Worm (Caenorhabditis elegans) whole organism, mixed stage, embryonic: ENCODE measurements around the gene pmk-3.
A peak's percentile ranks its signal among the peaks of the same experiment; 100 is the strongest.

Experiments
- bed-3 ChIP-seq: fragments of 200-800 bp; sonication (Bioruptor generic); optimal IDR thresholded peaks from 3 replicates; lab custom pipeline; 2018; ENCODE audit warnings: mild to moderate bottlenecking, missing genetic modification characterization, moderate library complexity, missing compliant biosample characterization
- blmp-1 ChIP-seq: fragments of 150-350 bp; optimal IDR thresholded peaks from 2 replicates; lab custom pipeline; 2014; ENCODE audit warnings: missing biosample characterization, missing genetic modification characterization
- ceh-43 ChIP-seq: fragments of 200-800 bp; sonication (Bioruptor generic); optimal IDR thresholded peaks from 2 replicates; lab custom pipeline; 2018; ENCODE audit warnings: mild to moderate bottlenecking, missing genetic modification characterization, moderate library complexity, missing compliant biosample characterization
- ceh-83 ChIP-seq: fragments of 200-800 bp; sonication (Bioruptor generic); optimal IDR thresholded peaks from 2 replicates; lab custom pipeline; 2018; ENCODE audit warnings: mild to moderate bottlenecking, missing genetic modification characterization, missing compliant biosample characterization
- ces-1 ChIP-seq: fragments of 150-350 bp; optimal IDR thresholded peaks from 2 replicates; lab custom pipeline; 2014; ENCODE audit warnings: missing biosample characterization, missing genetic modification reagents, missing genetic modification characterization
- cnd-1 ChIP-seq: fragments of 200-800 bp; sonication (Bioruptor generic); optimal IDR thresholded peaks from 2 replicates; lab custom pipeline; 2018; ENCODE audit warnings: mild to moderate bottlenecking, missing genetic modification characterization, missing compliant biosample characterization
- drap-1 ChIP-seq: fragments of 200-800 bp; sonication (Bioruptor generic); optimal IDR thresholded peaks from 3 replicates; lab custom pipeline; 2018; ENCODE audit warnings: mild to moderate bottlenecking, missing genetic modification characterization, missing compliant biosample characterization
- elt-3 ChIP-seq: fragments of 150-350 bp; optimal IDR thresholded peaks from 2 replicates; lab custom pipeline; 2014; ENCODE audit warnings: missing biosample characterization, missing genetic modification characterization
- ham-2 ChIP-seq: fragments of 200-800 bp; sonication (Bioruptor generic); optimal IDR thresholded peaks from 2 replicates; lab custom pipeline; 2018; ENCODE audit warnings: mild to moderate bottlenecking, missing genetic modification characterization, missing compliant biosample characterization
- hlh-1 ChIP-seq: fragments of 150-350 bp; optimal IDR thresholded peaks from 2 replicates; lab custom pipeline; 2014; ENCODE audit warnings: missing biosample characterization, missing genetic modification reagents, missing genetic modification characterization
- lin-13 ChIP-seq: fragments of 150-350 bp; optimal IDR thresholded peaks from 2 replicates; lab custom pipeline; 2014; ENCODE audit warnings: missing biosample characterization, missing genetic modification characterization
- lin-32 ChIP-seq: fragments of 200-800 bp; sonication (Bioruptor generic); optimal IDR thresholded peaks from 2 replicates; lab custom pipeline; 2018; ENCODE audit warnings: mild to moderate bottlenecking, missing genetic modification characterization, missing compliant biosample characterization
- lsy-2 ChIP-seq: fragments of 150-350 bp; optimal IDR thresholded peaks from 2 replicates; lab custom pipeline; 2014; ENCODE audit warnings: missing biosample characterization, missing genetic modification characterization
- mab-5 ChIP-seq: fragments of 150-350 bp; optimal IDR thresholded peaks from 2 replicates; lab custom pipeline; 2014; ENCODE audit warnings: missing biosample characterization, missing genetic modification characterization
- mep-1 ChIP-seq: fragments of 150-350 bp; optimal IDR thresholded peaks from 2 replicates; lab custom pipeline; 2017; ENCODE audit warnings: missing biosample characterization, missing genetic modification reagents, missing genetic modification characterization, inconsistent platforms
- mls-2 ChIP-seq: sonication (generic microtip); optimal IDR thresholded peaks from 2 replicates; lab custom pipeline; 2016; ENCODE audit warnings: mild to moderate bottlenecking, missing genetic modification characterization, moderate library complexity, missing compliant biosample characterization
- nhr-12 ChIP-seq: fragments of 150-350 bp; optimal IDR thresholded peaks from 2 replicates; lab custom pipeline; 2014; ENCODE audit warnings: missing biosample characterization, missing genetic modification characterization
- nhr-2 ChIP-seq: fragments of 150-350 bp; optimal IDR thresholded peaks from 2 replicates; lab custom pipeline; 2014; ENCODE audit warnings: missing biosample characterization, missing genetic modification characterization
- nhr-237 ChIP-seq: fragments of 150-350 bp; optimal IDR thresholded peaks from 2 replicates; lab custom pipeline; 2014; ENCODE audit warnings: missing biosample characterization, missing genetic modification characterization
- nhr-76 ChIP-seq: sonication (generic microtip); optimal IDR thresholded peaks from 2 replicates; lab custom pipeline; 2017; ENCODE audit warnings: missing biosample characterization, missing genetic modification characterization
- pha-4 ChIP-seq: fragments of 150-350 bp; optimal IDR thresholded peaks from 2 replicates; lab custom pipeline; 2018; ENCODE audit warnings: missing biosample characterization, missing genetic modification reagents, missing genetic modification characterization
- sem-2 ChIP-seq: fragments of 200-800 bp; sonication (Bioruptor generic); optimal IDR thresholded peaks from 2 replicates; lab custom pipeline; 2018; ENCODE audit warnings: mild to moderate bottlenecking, missing genetic modification characterization, missing compliant biosample characterization
- snpc-4 ChIP-seq: fragments of 150-350 bp; optimal IDR thresholded peaks from 2 replicates; lab custom pipeline; 2014; ENCODE audit warnings: missing biosample characterization, missing genetic modification characterization
- sptf-1 ChIP-seq: sonication (generic microtip); optimal IDR thresholded peaks from 2 replicates; lab custom pipeline; 2017; ENCODE audit warnings: mild to moderate bottlenecking, missing genetic modification characterization, moderate library complexity, missing compliant biosample characterization
- tbx-8 ChIP-seq: fragments of 200-800 bp; sonication (Bioruptor generic); optimal IDR thresholded peaks from 2 replicates; lab custom pipeline; 2018; ENCODE audit warnings: mild to moderate bottlenecking, missing genetic modification characterization, moderate library complexity, missing compliant biosample characterization
- unc-39 ChIP-seq: fragments of 150-350 bp; optimal IDR thresholded peaks from 2 replicates; lab custom pipeline; 2014; ENCODE audit warnings: missing biosample characterization, missing genetic modification characterization
- unc-62 ChIP-seq: fragments of 150-350 bp; optimal IDR thresholded peaks from 2 replicates; lab custom pipeline; 2014; ENCODE audit warnings: missing biosample characterization, missing genetic modification reagents, missing genetic modification characterization
- zip-8 ChIP-seq: fragments of 150-350 bp; optimal IDR thresholded peaks from 2 replicates; lab custom pipeline; 2014; ENCODE audit warnings: missing biosample characterization, missing genetic modification characterization
- ztf-11 ChIP-seq: fragments of 150-350 bp; optimal IDR thresholded peaks from 2 replicates; lab custom pipeline; 2014; ENCODE audit warnings: missing biosample characterization, missing genetic modification characterization

pmk-3 gene

DNA sequence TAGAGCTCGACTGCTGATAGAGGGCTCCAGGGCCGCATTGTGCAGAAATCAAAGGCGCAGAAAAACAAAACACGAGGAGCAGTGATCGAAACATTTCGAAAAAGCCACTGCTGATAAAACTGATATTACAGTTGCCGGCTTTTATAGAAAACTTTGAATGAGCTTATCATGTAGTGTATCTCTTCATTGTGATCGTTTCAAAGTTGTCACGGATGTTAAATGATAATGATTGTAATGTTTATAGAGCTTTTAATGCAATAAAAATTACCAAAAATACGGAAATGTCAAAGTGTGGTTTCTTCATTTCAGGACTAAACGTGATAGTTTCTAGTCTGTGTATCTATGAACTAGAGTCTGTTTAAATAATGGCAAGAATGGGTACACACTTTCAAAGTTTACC, 29.6 kb downstream of the pmk-3 start, which contains the start of gene clec-52:
Gene clec-52, minus strand, starts transcription at position 101 of the 400 bp plus-strand sequence.
- TF ChIP-seq drap-1 (GFP tag; lab: Kevin White, UChicago) (no peak), nhr-76 (tag; lab: Kevin White, UChicago) (no peak), mep-1 (tag; lab: Kevin White, UChicago) (no peak), zip-8 (no peak)

DNA sequence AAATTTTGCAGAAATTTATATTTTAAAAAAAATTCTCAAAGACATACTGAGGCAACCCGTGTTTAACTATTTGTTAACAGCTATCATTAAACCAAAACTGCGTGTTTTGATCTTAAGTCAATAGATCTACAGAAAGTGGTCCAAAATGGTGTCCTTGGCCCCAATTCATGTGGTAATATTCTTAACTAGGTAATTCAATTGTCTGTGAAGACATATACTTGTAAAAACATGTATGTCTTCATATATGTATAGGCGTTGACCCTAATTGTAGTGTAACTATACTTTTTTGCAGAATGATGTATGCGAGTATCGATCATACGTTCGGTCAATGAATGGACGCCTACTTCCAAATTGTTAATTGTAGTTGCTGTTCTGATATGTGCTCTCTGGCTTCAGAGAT, 30.7 kb downstream of the pmk-3 start, which contains the start of gene C07G1.15:
Gene C07G1.15, plus strand, starts transcription at position 301 of the 400 bp plus-strand sequence.
- TF ChIP-seq ham-2 (GFP tag; lab: Kevin White, UChicago), result no peak
- TF ChIP-seq ces-1, result no peak
- no peak for TF ChIP-seq sptf-1 (tag; lab: Kevin White, UChicago)
- TF ChIP-seq snpc-4 (tag; lab: Kevin White, UChicago), result no peak
- TF ChIP-seq sem-2 (GFP tag; lab: Kevin White, UChicago), result no peak
- no peak for TF ChIP-seq lin-13 (tag; lab: Kevin White, UChicago)
- no peak for TF ChIP-seq blmp-1
- TF ChIP-seq tbx-8 (GFP tag; lab: Kevin White, UChicago), result no peak
- no peak for TF ChIP-seq nhr-12 (tag; lab: Kevin White, UChicago)
- no peak for TF ChIP-seq ceh-43 (GFP tag; lab: Kevin White, UChicago)
- TF ChIP-seq nhr-2 (tag; lab: Kevin White, UChicago), result no peak
- no peak for TF ChIP-seq nhr-76 (tag; lab: Kevin White, UChicago)
- no peak for TF ChIP-seq mls-2
- TF ChIP-seq pha-4 (tag; lab: Kevin White, UChicago), result no peak
- TF ChIP-seq hlh-1, result no peak
- TF ChIP-seq elt-3 (tag; lab: Kevin White, UChicago), result no peak

- TF ChIP-seq tbx-8 (GFP tag; lab: Kevin White, UChicago), result no peak
- TF ChIP-seq ceh-83 (GFP tag; lab: Kevin White, UChicago), result no peak
- TF ChIP-seq ham-2 (GFP tag; lab: Kevin White, UChicago), result peak; percentile 86
- TF ChIP-seq mep-1 (tag; lab: Kevin White, UChicago), result no peak
- TF ChIP-seq nhr-237 (tag; lab: Kevin White, UChicago), result peak; percentile 29
- no peak for TF ChIP-seq ces-1
- TF ChIP-seq mls-2, result no peak
- peak; percentile 51 for TF ChIP-seq elt-3 (tag; lab: Kevin White, UChicago)
- no peak for TF ChIP-seq hlh-1
- peak; percentile 58 for TF ChIP-seq pha-4 (tag; lab: Kevin White, UChicago)
Measured at ce11 chrIV:8170264-8170663, 31.2 kb downstream of the pmk-3 start.

ce11 chrIV:8171376-8171775, 32.4 kb downstream of the pmk-3 start:
- TF ChIP-seq snpc-4 (tag; lab: Kevin White, UChicago) (no peak), bed-3 (GFP tag; lab: Kevin White, UChicago) (no peak), mep-1 (tag; lab: Kevin White, UChicago) (no peak), mab-5 (tag; lab: Kevin White, UChicago) (no peak), sptf-1 (tag; lab: Kevin White, UChicago) (no peak), blmp-1 (no peak), ztf-11 (tag; lab: Kevin White, UChicago) (no peak), ceh-43 (GFP tag; lab: Kevin White, UChicago) (no peak), lsy-2 (tag; lab: Kevin White, UChicago) (no peak), nhr-2 (tag; lab: Kevin White, UChicago) (no peak), unc-62 (no peak), hlh-1 (no peak), nhr-12 (tag; lab: Kevin White, UChicago) (no peak)

DNA sequence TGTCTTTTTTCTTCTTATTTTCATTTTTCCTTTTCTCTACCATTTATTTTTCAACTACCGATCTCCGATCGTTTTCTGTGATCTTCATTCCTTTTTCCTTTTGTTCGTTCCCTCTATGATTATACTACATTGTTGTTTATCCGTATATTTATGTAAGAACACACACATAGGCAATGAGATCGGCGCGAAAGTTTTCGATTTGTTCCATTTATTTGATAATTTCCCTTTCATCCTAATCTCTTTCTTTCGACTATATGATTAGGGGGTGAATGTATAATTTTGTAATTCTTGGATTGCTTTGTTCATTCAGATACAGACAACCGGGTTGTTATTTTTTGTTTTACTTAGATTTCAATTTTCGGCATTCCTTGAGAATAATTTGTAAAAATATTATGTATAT, 34.6 kb downstream of the pmk-3 start:
- TF ChIP-seq sptf-1 (tag; lab: Kevin White, UChicago) (no peak), blmp-1 (peak; percentile 83), lin-32 (GFP tag; lab: Kevin White, UChicago) (no peak)

- TF ChIP-seq mep-1 (tag; lab: Kevin White, UChicago) (no peak), tbx-8 (GFP tag; lab: Kevin White, UChicago) (no peak), bed-3 (GFP tag; lab: Kevin White, UChicago) (no peak), sptf-1 (tag; lab: Kevin White, UChicago) (no peak), cnd-1 (tag; lab: Kevin White, UChicago) (no peak), unc-39 (tag; lab: Kevin White, UChicago) (no peak), ces-1 (no peak), lsy-2 (tag; lab: Kevin White, UChicago) (no peak), hlh-1 (no peak), lin-32 (GFP tag; lab: Kevin White, UChicago) (no peak), nhr-12 (tag; lab: Kevin White, UChicago) (no peak)
Measured at ce11 chrIV:8174792-8175191, 35.8 kb downstream of the pmk-3 start.
